Fruit fly (Drosophila melanogaster) whole organism, wandering third instar larva: Measurements from ENCODE around the gene CG32537.

Source experiments
- Abd-B ChIP-seq: fragments of >200 bp; optimal IDR thresholded peaks from 2 replicates; lab custom pipeline; 2017; ENCODE audit warnings: missing biosample characterization, missing genetic modification characterization
- CrebA ChIP-seq: fragments of 200-800 bp; sonication (Bioruptor generic); optimal IDR thresholded peaks from 2 replicates; lab custom pipeline; 2016; ENCODE audit warnings: missing biosample characterization, mild to moderate bottlenecking, missing genetic modification characterization, borderline replicate concordance
- Dfd ChIP-seq: fragments of >200 bp; optimal IDR thresholded peaks from 2 replicates; lab custom pipeline; 2017; ENCODE audit warnings: missing biosample characterization, missing genetic modification characterization
- Myc ChIP-seq: fragments of >200 bp; optimal IDR thresholded peaks from 2 replicates; lab custom pipeline; 2017
- N ChIP-seq: fragments of >200 bp; optimal IDR thresholded peaks from 2 replicates; lab custom pipeline; 2018; ENCODE audit warnings: missing biosample characterization, missing external identifiers, missing genetic modification characterization
- br ChIP-seq: fragments of 200-800 bp; sonication (Bioruptor generic); optimal IDR thresholded peaks from 2 replicates; lab custom pipeline; 2016; ENCODE audit warnings: missing biosample characterization, missing genetic modification characterization
- dl ChIP-seq, 2 experiments: fragments of 175-275, 200-275 bp in 1 of 2; fragments of 200-275 bp in 1 of 2; sonication (Bioruptor generic); optimal IDR thresholded peaks; lab custom pipeline; 2018; ENCODE audit warnings: mild to moderate bottlenecking in 2 of 2, missing biosample characterization in 2 of 2, missing genetic modification characterization in 2 of 2, moderate library complexity in 2 of 2; ENCODE audit not compliant: partially characterized antibody in 2 of 2, insufficient read depth in 1 of 2
- foxo ChIP-seq, 2 experiments: fragments of 200-800 bp; sonication (Bioruptor generic); optimal IDR thresholded peaks; 2 replicates in 1 of 2; 3 replicates in 1 of 2; lab custom pipeline; 2016 to 2017; ENCODE audit warnings: missing biosample characterization in 2 of 2, missing genetic modification characterization in 2 of 2
- h ChIP-seq: fragments of 200-800 bp; sonication (Bioruptor generic); optimal IDR thresholded peaks from 3 replicates; lab custom pipeline; 2016; ENCODE audit warnings: missing biosample characterization, mild to moderate bottlenecking, missing genetic modification characterization
- pan ChIP-seq: fragments of >200 bp; optimal IDR thresholded peaks from 2 replicates; lab custom pipeline; 2017
- usp ChIP-seq: fragments of >200 bp; optimal IDR thresholded peaks from 2 replicates; lab custom pipeline; 2017; ENCODE audit warnings: missing biosample characterization, missing genetic modification characterization

dm6 chrX:19285441-19285840 is 9.1 kb upstream of the CG32537 start:
- TF ChIP-seq h (GFP tag; lab: Kevin White, UChicago) = no peak
- TF ChIP-seq Myc = no peak
- TF ChIP-seq pan (lab: Kevin White, UChicago) = no peak
- TF ChIP-seq Dfd = no peak
- no peak for TF ChIP-seq foxo (GFP tag; optimal IDR thresholded peaks at IDR 0.05; lab: Kevin White, UChicago)
- TF ChIP-seq N (GFP tag; lab: Kevin White, UChicago) = no peak
- TF ChIP-seq Abd-B (GFP tag; lab: Kevin White, UChicago) = no peak
- no peak for TF ChIP-seq usp
- TF ChIP-seq br (GFP tag; lab: Kevin White, UChicago) = no peak
- no peak for TF ChIP-seq CrebA (GFP tag; lab: Kevin White, UChicago)
- no peak for TF ChIP-seq dl (GFP tag; optimal IDR thresholded peaks at IDR 0.05; lab: Kevin White, UChicago; ENCODE audit: insufficient read depth in 1 of 2, partially characterized antibody in 2 of 2)
